Worm (Caenorhabditis elegans): ENCODE data around the gene C48D1.5.

DNA sequence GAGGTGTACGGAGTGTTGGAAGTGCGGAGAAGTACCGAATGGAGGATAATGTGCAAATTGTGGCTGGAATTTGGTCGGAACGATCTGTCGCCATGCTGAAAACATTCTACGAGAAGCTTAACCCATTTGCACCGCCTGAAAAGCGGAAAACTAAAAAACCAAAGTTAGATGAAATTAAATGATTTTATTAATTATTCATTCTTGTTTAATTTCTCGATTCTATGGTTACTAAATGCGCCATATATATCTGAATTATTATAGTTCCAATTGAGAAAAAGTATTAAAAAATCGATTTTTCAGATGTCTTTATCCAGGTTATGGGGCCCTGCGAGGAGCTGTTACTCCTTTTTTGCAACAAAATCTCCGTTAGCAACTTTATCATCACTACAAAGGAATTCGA lies 22.3 kb downstream of the C48D1.5 start, which contains the start of gene cox-11:
- TF ChIP-seq elt-4 (tag; optimal IDR thresholded peaks at IDR 0.05) (no peak), pha-4 (tag; optimal IDR thresholded peaks at IDR 0.05) (no peak), pat-9 (tag; optimal IDR thresholded peaks at IDR 0.05) (no peak), elt-2 (tag; optimal IDR thresholded peaks at IDR 0.05) (no peak)
